Worm (Caenorhabditis elegans) whole organism, L4/young adult: ENCODE measurements around the gene kcnl-1.

Experiments used
- W03F9.2 ChIP-seq: fragments of 150-350 bp; optimal IDR thresholded peaks from 2 replicates; lab custom pipeline; 2014; ENCODE audit warnings: missing biosample characterization, missing genetic modification characterization
- dao-5 ChIP-seq: sonication (generic microtip); optimal IDR thresholded peaks from 2 replicates; lab custom pipeline; 2016; ENCODE audit warnings: missing genotype, missing genetic modification characterization, moderate library complexity, missing compliant biosample characterization
- him-1 ChIP-seq: sonication (generic microtip); optimal IDR thresholded peaks from 2 replicates; lab custom pipeline; 2016; ENCODE audit warnings: missing genotype, missing genetic modification reagents, missing genetic modification characterization, missing compliant biosample characterization

ce11 chrV:19605880-19606279, 40.7 kb downstream of the kcnl-1 start, which contains the start of gene nlp-25:
- no peak for TF ChIP-seq W03F9.2 (tag; lab: Kevin White, UChicago)
- TF ChIP-seq him-1 (tag; lab: Kevin White, UChicago) = no peak
- TF ChIP-seq dao-5 = no peak
